Fruit fly (Drosophila melanogaster): ENCODE measurements around the gene CG5026.

CG5026 gene

dm6 chr3L:8974478-8975477, 6.5 kb downstream of the CG5026 start, which contains the start of the genes pix and Srp68 (continued):
- TF ChIP-seq oc (tag; optimal IDR thresholded peaks at IDR 0.05) (no peak), psq (GFP tag; optimal IDR thresholded peaks at IDR 0.05) (peak; percentile 3), ase (GFP tag; IDR thresholded peaks at IDR 0.05) (no peak), CG17912 (GFP tag; optimal IDR thresholded peaks at IDR 0.05) (peak; percentile 26), CG9437 (GFP tag; optimal IDR thresholded peaks at IDR 0.05) (peak; percentile 62), CG33213 (GFP tag; optimal IDR thresholded peaks at IDR 0.05) (peak; percentile 9), ken (GFP tag; IDR thresholded peaks at IDR 0.05) (0 out of 3 replicates have a peak, but pooled peaks have one; percentile 48), ATbp (GFP tag; optimal IDR thresholded peaks at IDR 0.05) (no peak), CG2875 (GFP tag; optimal IDR thresholded peaks at IDR 0.05) (no peak), NFAT (GFP tag; IDR thresholded peaks at IDR 0.05) (0 out of 2 replicates have a peak, but pooled peaks have one; percentile 34), zen2 (GFP tag; IDR thresholded peaks at IDR 0.05; ENCODE audit: partially characterized antibody) (peak; percentile 36; the same call in 1 of the 3 replicates), CG9817 (tag; optimal IDR thresholded peaks at IDR 0.05) (peak; percentile 66), ara (GFP tag; IDR thresholded peaks at IDR 0.05) (no peak), ranshi (GFP tag; IDR thresholded peaks at IDR 0.05) (peak; percentile 38; the same call in 1 of the 2 replicates), kay (GFP tag; optimal IDR thresholded peaks at IDR 0.05) (peak; percentile 30), al (GFP tag; IDR thresholded peaks at IDR 0.05) (peak; percentile 43), BtbVII (GFP tag; optimal IDR thresholded peaks at IDR 0.05) (no peak), Mad (GFP tag; optimal IDR thresholded peaks at IDR 0.05) (peak; percentile 15), mld (GFP tag; IDR thresholded peaks at IDR 0.05; ENCODE audit: partially characterized antibody) (peak; percentile 54; the same call in 1 of the 3 replicates), hbn (GFP tag; IDR thresholded peaks at IDR 0.05; ENCODE audit: partially characterized antibody) (peak; percentile 78; the same call in 1 of the 2 replicates), trem (tag; optimal IDR thresholded peaks at IDR 0.05) (peak; percentile 85), kah (GFP tag; optimal IDR thresholded peaks at IDR 0.05) (peak; percentile 26), CG3163 (GFP tag; optimal IDR thresholded peaks at IDR 0.05) (peak; percentile 11), CG10431 (GFP tag; optimal IDR thresholded peaks at IDR 0.05) (peak; percentile 43), CG6689 (GFP tag; IDR thresholded peaks at IDR 0.05) (no peak), CG17359 (tag; optimal IDR thresholded peaks at IDR 0.05) (peak; percentile 27), CG17361 (GFP tag; IDR thresholded peaks at IDR 0.05) (peak; percentile 88), pzg (GFP tag; optimal IDR thresholded peaks at IDR 0.05) (peak; percentile 45), vnd (GFP tag; IDR thresholded peaks at IDR 0.05; ENCODE audit: partially characterized antibody) (peak; percentile 87), Dref (GFP tag; IDR thresholded peaks at IDR 0.05) (peak; percentile 61), NC2β (GFP tag; optimal IDR thresholded peaks at IDR 0.05) (peak; percentile 31), zf30C (GFP tag; optimal IDR thresholded peaks at IDR 0.05) (no peak), caup (GFP tag; optimal IDR thresholded peaks at IDR 0.05; ENCODE audit: severe bottlenecking) (peak; percentile 65), CG12155 (GFP tag; optimal IDR thresholded peaks at IDR 0.05) (peak; percentile 74), CG15696 (tag; optimal IDR thresholded peaks at IDR 0.05) (peak; percentile 66), CG10654 (GFP tag; optimal IDR thresholded peaks at IDR 0.05) (peak; percentile 27), chn (GFP tag; optimal IDR thresholded peaks at IDR 0.05) (peak; percentile 59), Abd-B (GFP tag; optimal IDR thresholded peaks at IDR 0.05) (peak; percentile 83), cad (GFP tag; optimal IDR thresholded peaks at IDR 0.05) (no peak), CG9727 (GFP tag; optimal IDR thresholded peaks at IDR 0.05) (peak; percentile 79), Hr51 (GFP tag; optimal IDR thresholded peaks at IDR 0.05) (peak in 1 of 2 experiments; percentile 14), sna (GFP tag; IDR thresholded peaks at IDR 0.05; ENCODE audit: partially characterized antibody) (peak; percentile 75), HHEX (GFP tag; optimal IDR thresholded peaks at IDR 0.05) (peak; percentile 44), dm (GFP tag; optimal IDR thresholded peaks at IDR 0.05) (peak; percentile 81), Ptx1 (GFP tag; IDR thresholded peaks at IDR 0.05) (peak; percentile 65), sqz (GFP tag; optimal IDR thresholded peaks at IDR 0.05) (no peak), CG2712 (tag; optimal IDR thresholded peaks at IDR 0.05) (peak; percentile 82)
